Worm (Caenorhabditis elegans) whole organism, L2 larva: Measurements from ENCODE around the gene srw-101.

Experiments
- C34F6.9 ChIP-seq: fragments of 150-350 bp; optimal IDR thresholded peaks from 2 replicates; lab custom pipeline; 2014; ENCODE audit warnings: missing biosample characterization, missing genetic modification characterization
- F13H6.1 ChIP-seq: sonication (generic microtip); optimal IDR thresholded peaks from 2 replicates; lab custom pipeline; 2016; ENCODE audit warnings: missing genetic modification characterization, missing compliant biosample characterization
- R02D3.7 ChIP-seq: fragments of 150-350 bp; optimal IDR thresholded peaks from 2 replicates; lab custom pipeline; 2014; ENCODE audit warnings: missing biosample characterization, missing genetic modification characterization
- Y55F3AM.14 ChIP-seq: fragments of 200-800 bp; sonication (Bioruptor generic); optimal IDR thresholded peaks from 2 replicates; lab custom pipeline; 2018; ENCODE audit warnings: mild to moderate bottlenecking, missing genetic modification characterization, missing compliant biosample characterization
- ZK546.5 ChIP-seq: sonication (generic microtip); optimal IDR thresholded peaks from 2 replicates; lab custom pipeline; 2017; ENCODE audit warnings: missing biosample characterization, missing genetic modification characterization
- aly-2 ChIP-seq: fragments of 150-350 bp; optimal IDR thresholded peaks from 2 replicates; lab custom pipeline; 2014; ENCODE audit warnings: missing biosample characterization, missing genetic modification characterization
- ama-1 ChIP-seq: fragments of 150-350 bp; optimal IDR thresholded peaks from 2 replicates; lab custom pipeline; 2018; ENCODE audit warnings: inconsistent platforms
- blmp-1 ChIP-seq: sonication (generic microtip); optimal IDR thresholded peaks from 2 replicates; lab custom pipeline; 2017; ENCODE audit warnings: missing genetic modification characterization, mild to moderate bottlenecking, missing compliant biosample characterization, antibody characterized with exemption, moderate library complexity; ENCODE audit not compliant: insufficient read depth
- ceh-82 ChIP-seq: fragments of 150-350 bp; optimal IDR thresholded peaks from 2 replicates; lab custom pipeline; 2014; ENCODE audit warnings: missing biosample characterization, missing genetic modification characterization
- crh-2 ChIP-seq: sonication (generic microtip); optimal IDR thresholded peaks from 2 replicates; lab custom pipeline; 2017; ENCODE audit warnings: missing biosample characterization, missing genetic modification characterization
- dmd-4 ChIP-seq: sonication (generic microtip); optimal IDR thresholded peaks from 2 replicates; lab custom pipeline; 2017; ENCODE audit warnings: missing biosample characterization, missing genetic modification characterization
- egl-27 ChIP-seq: sonication (generic microtip); optimal IDR thresholded peaks from 3 replicates; lab custom pipeline; 2017; ENCODE audit warnings: missing biosample characterization, missing genetic modification reagents, missing genetic modification characterization
- elt-3 ChIP-seq: sonication (generic microtip); optimal IDR thresholded peaks from 2 replicates; lab custom pipeline; 2017; ENCODE audit warnings: missing biosample characterization, missing genetic modification characterization
- lin-13 ChIP-seq: fragments of 150-350 bp; optimal IDR thresholded peaks from 2 replicates; lab custom pipeline; 2014; ENCODE audit warnings: missing biosample characterization, missing genetic modification reagents, missing genetic modification characterization
- lsy-2 ChIP-seq, 2 experiments: fragments of 150-350 bp in 1 of 2; sonication (generic microtip) in 1 of 2; optimal IDR thresholded peaks; 2 replicates each; lab custom pipeline; 2014 to 2017; ENCODE audit warnings: missing biosample characterization in 2 of 2, missing genetic modification characterization in 2 of 2
- mab-5 ChIP-seq: fragments of 150-350 bp; optimal IDR thresholded peaks from 2 replicates; lab custom pipeline; 2014; ENCODE audit warnings: missing biosample characterization, missing genetic modification characterization
- mbf-1 ChIP-seq: sonication (generic microtip); optimal IDR thresholded peaks from 2 replicates; lab custom pipeline; 2017; ENCODE audit warnings: missing biosample characterization, missing genetic modification characterization
- mdl-1 ChIP-seq, 2 experiments: fragments of 150-350 bp in 1 of 2; sonication (generic microtip) in 1 of 2; optimal IDR thresholded peaks; 2 replicates each; lab custom pipeline; 2017; ENCODE audit warnings: missing biosample characterization in 2 of 2, missing genetic modification characterization in 2 of 2
- nhr-11 ChIP-seq: fragments of 150-350 bp; optimal IDR thresholded peaks from 2 replicates; lab custom pipeline; 2014; ENCODE audit warnings: missing biosample characterization, missing genetic modification characterization
- nhr-129 ChIP-seq: fragments of 150-350 bp; optimal IDR thresholded peaks from 2 replicates; lab custom pipeline; 2014; ENCODE audit warnings: missing biosample characterization, missing genetic modification characterization
- nhr-21 ChIP-seq: fragments of 150-350 bp; optimal IDR thresholded peaks from 2 replicates; lab custom pipeline; 2014; ENCODE audit warnings: missing biosample characterization, missing genetic modification characterization
- nhr-23 ChIP-seq: fragments of 150-350 bp; optimal IDR thresholded peaks from 2 replicates; lab custom pipeline; 2014; ENCODE audit warnings: missing biosample characterization, missing genetic modification reagents, missing genetic modification characterization
- nhr-237 ChIP-seq: fragments of 150-350 bp; optimal IDR thresholded peaks from 2 replicates; lab custom pipeline; 2014; ENCODE audit warnings: missing biosample characterization, missing genetic modification characterization
- nhr-25 ChIP-seq: fragments of 150-350 bp; sonication (generic microtip); optimal IDR thresholded peaks from 3 replicates; lab custom pipeline; 2014; ENCODE audit warnings: missing biosample characterization, missing genetic modification characterization
- nhr-6 ChIP-seq: fragments of 150-350 bp; optimal IDR thresholded peaks from 2 replicates; lab custom pipeline; 2014; ENCODE audit warnings: missing biosample characterization, missing genetic modification characterization
- nhr-77 ChIP-seq: fragments of 150-350 bp; optimal IDR thresholded peaks from 2 replicates; lab custom pipeline; 2014; ENCODE audit warnings: missing biosample characterization, missing genetic modification characterization
- peb-1 ChIP-seq: fragments of 150-350 bp; optimal IDR thresholded peaks from 2 replicates; lab custom pipeline; 2014; ENCODE audit warnings: missing biosample characterization, missing genetic modification characterization
- sem-4 ChIP-seq: fragments of 150-350 bp; optimal IDR thresholded peaks from 2 replicates; lab custom pipeline; 2014; ENCODE audit warnings: missing biosample characterization, missing genetic modification reagents, missing genetic modification characterization
- skn-1 ChIP-seq: sonication (generic microtip); optimal IDR thresholded peaks from 2 replicates; lab custom pipeline; 2017; ENCODE audit warnings: missing biosample characterization, missing genetic modification characterization
- sma-3 ChIP-seq: sonication (generic microtip); optimal IDR thresholded peaks from 2 replicates; lab custom pipeline; 2016; ENCODE audit warnings: missing genetic modification reagents, missing genetic modification characterization, missing compliant biosample characterization
- sma-9 ChIP-seq, 2 experiments: fragments of 150-350 bp in 1 of 2; sonication (generic microtip) in 1 of 2; optimal IDR thresholded peaks; 2 replicates each; lab custom pipeline; 2014 to 2016; ENCODE audit warnings: missing genetic modification characterization in 2 of 2, mild to moderate bottlenecking in 1 of 2, missing biosample characterization in 1 of 2, missing compliant biosample characterization in 1 of 2, missing genetic modification reagents in 1 of 2, moderate library complexity in 1 of 2
- unc-39 ChIP-seq: fragments of 150-350 bp; optimal IDR thresholded peaks from 2 replicates; lab custom pipeline; 2014; ENCODE audit warnings: missing biosample characterization, missing genetic modification characterization
- unc-55 ChIP-seq: fragments of 150-350 bp; sonication (generic microtip); optimal IDR thresholded peaks from 3 replicates; lab custom pipeline; 2014; ENCODE audit warnings: missing biosample characterization, missing genetic modification reagents, missing genetic modification characterization
- unc-62 ChIP-seq: fragments of 150-350 bp; optimal IDR thresholded peaks from 2 replicates; lab custom pipeline; 2014; ENCODE audit warnings: missing biosample characterization, missing genetic modification reagents, missing genetic modification characterization
- zag-1 ChIP-seq: fragments of 150-350 bp; optimal IDR thresholded peaks from 2 replicates; lab custom pipeline; 2014; ENCODE audit warnings: missing biosample characterization, missing genetic modification characterization
- ztf-4 ChIP-seq: fragments of 150-350 bp; optimal IDR thresholded peaks from 2 replicates; lab custom pipeline; 2014; ENCODE audit warnings: missing biosample characterization, missing genetic modification characterization

srw-101 gene

DNA sequence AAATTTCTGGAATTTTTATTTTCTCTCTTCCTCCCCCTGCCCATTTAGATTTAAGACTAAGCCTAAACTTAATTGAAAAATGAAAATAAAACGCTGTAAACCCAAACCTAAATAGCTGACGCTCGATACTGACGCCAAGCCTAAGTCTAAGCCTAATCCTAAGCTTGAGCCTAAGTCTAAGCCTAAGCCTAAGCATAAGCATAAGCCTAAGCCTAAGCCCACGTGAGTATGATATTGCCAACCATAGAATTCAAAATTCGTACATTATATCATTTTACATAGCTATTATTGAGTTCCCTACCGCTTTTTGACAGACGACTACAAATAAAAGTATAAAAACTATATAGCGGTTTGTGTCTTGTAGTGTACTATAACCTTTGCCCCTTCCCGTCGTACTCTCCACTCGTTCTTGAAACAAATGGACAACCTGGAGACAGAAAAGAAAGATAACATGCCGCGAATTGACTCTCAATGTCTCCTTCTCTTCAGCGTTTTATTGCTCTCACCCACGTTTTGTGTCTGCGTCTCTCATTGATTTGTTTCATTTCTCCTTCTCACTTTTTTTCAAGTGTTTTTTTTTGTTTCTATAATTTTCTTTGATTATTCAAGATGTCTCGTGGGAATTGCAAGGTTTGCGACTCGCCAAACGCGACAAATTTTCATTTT, 21.3 kb downstream of the srw-101 start, which contains the start of gene nhr-256 (continued):
- TF ChIP-seq unc-55 (GFP tag; lab: Kevin White, UChicago) (peak; percentile 80), nhr-129 (tag; lab: Kevin White, UChicago) (peak; percentile 69), Y55F3AM.14 (GFP tag; lab: Kevin White, UChicago) (no peak), mbf-1 (tag; lab: Kevin White, UChicago) (no peak), nhr-11 (no peak), ama-1 (lab: Kevin White, UChicago) (no peak), elt-3 (tag; lab: Kevin White, UChicago) (no peak), mab-5 (tag; lab: Kevin White, UChicago) (peak; percentile 54), lin-13 (GFP tag; lab: Kevin White, UChicago) (peak; percentile 44), F13H6.1 (tag; lab: Kevin White, UChicago) (peak; percentile 79), peb-1 (tag; lab: Kevin White, UChicago) (no peak), nhr-77 (tag; lab: Kevin White, UChicago) (no peak), ZK546.5 (tag; lab: Kevin White, UChicago) (no peak), ztf-4 (no peak)

DNA sequence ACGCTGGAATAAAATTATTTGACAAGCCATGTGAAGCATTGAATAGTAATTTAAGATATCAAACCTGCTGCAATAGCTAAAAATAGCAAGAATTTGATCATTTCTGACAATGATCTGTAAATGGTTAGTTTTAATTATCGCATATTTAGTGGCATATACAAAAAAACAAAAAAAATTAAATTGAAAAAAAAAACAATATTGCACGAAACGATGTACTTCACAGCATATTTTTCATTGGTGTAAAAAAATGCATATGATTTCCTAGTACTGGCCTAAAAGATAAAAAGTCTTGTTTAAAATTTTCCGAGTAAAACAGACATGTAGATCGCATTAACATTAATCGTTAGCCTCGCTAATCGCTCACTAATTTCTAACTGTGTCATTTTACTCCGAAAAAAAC, 27.0 kb downstream of the srw-101 start, which contains the start of gene ZK697.8:
TSS of gene ZK697.8 (minus strand) at position 101 of the 400 bp plus-strand sequence.
- TF ChIP-seq nhr-237 (no peak), Y55F3AM.14 (GFP tag; lab: Kevin White, UChicago) (no peak), elt-3 (tag; lab: Kevin White, UChicago) (no peak), nhr-6 (tag; lab: Kevin White, UChicago) (no peak), crh-2 (no peak), ZK546.5 (tag; lab: Kevin White, UChicago) (no peak), R02D3.7 (tag; lab: Kevin White, UChicago) (no peak), mbf-1 (tag; lab: Kevin White, UChicago) (no peak), nhr-11 (no peak), mab-5 (tag; lab: Kevin White, UChicago) (no peak), nhr-129 (tag; lab: Kevin White, UChicago) (no peak), nhr-25 (tag; lab: Kevin White, UChicago) (no peak), aly-2 (tag; lab: Kevin White, UChicago) (no peak)

- TF ChIP-seq zag-1 (tag; lab: Kevin White, UChicago) (no peak), dmd-4 (tag; lab: Kevin White, UChicago) (no peak), sem-4 (no peak), C34F6.9 (no peak), unc-62 (GFP tag; lab: Kevin White, UChicago) (no peak), skn-1 (tag; lab: Kevin White, UChicago) (no peak)
Observed at ce11 chrV:1751449-1751848, 29.4 kb downstream of the srw-101 start, which contains the start of gene srh-199. Gene srh-199, minus strand, starts transcription at chrV:1751549.

- TF ChIP-seq ztf-4 (no peak), lsy-2 (tag; optimal IDR thresholded peaks at IDR 0.05; lab: Kevin White, UChicago) (no peak), dmd-4 (tag; lab: Kevin White, UChicago) (no peak), skn-1 (tag; lab: Kevin White, UChicago) (no peak), egl-27 (no peak), nhr-129 (tag; lab: Kevin White, UChicago) (no peak), elt-3 (tag; lab: Kevin White, UChicago) (no peak), mbf-1 (tag; lab: Kevin White, UChicago) (no peak), mdl-1 (tag; optimal IDR thresholded peaks at IDR 0.05; lab: Kevin White, UChicago) (no peak), unc-39 (tag; lab: Kevin White, UChicago) (no peak)
Observed at ce11 chrV:1752496-1752895, 30.4 kb downstream of the srw-101 start, which contains the start of gene ZK697.1. Gene ZK697.1, plus strand, starts transcription at chrV:1752796.

DNA sequence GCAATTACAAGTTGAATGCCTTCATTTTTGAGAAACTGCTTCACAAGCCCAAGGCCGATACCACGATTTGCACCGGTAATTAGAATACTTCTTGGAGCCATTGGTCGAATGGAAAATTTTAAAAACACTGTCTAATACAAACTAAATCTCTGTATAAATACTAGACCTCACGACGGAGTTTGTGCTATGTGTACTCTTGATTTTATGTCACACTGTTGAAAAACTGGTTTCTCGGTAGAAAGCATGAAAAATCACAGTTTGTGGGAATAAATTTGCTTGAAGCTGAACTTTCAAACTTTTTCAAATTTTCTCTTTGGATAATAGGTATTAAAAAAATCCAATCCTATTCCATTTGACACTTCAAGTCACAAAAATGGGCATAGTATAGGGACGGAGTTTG, 33.5 kb downstream of the srw-101 start, which contains the start of gene ZK697.14:
TSS of gene ZK697.14 (minus strand) at position 101 of the 400 bp plus-strand sequence.
- TF ChIP-seq blmp-1 (tag; lab: Kevin White, UChicago) (no peak), elt-3 (tag; lab: Kevin White, UChicago) (no peak), nhr-21 (tag; lab: Kevin White, UChicago) (no peak), sma-3 (GFP tag; lab: Kevin White, UChicago) (no peak), crh-2 (no peak), Y55F3AM.14 (GFP tag; lab: Kevin White, UChicago) (no peak), sma-9 (GFP tag; optimal IDR thresholded peaks at IDR 0.05; lab: Kevin White, UChicago) (no peak), sma-9 (tag; optimal IDR thresholded peaks at IDR 0.05; lab: Kevin White, UChicago) (no peak), unc-55 (GFP tag; lab: Kevin White, UChicago) (no peak), mbf-1 (tag; lab: Kevin White, UChicago) (no peak), ceh-82 (no peak), lsy-2 (tag; optimal IDR thresholded peaks at IDR 0.05; lab: Kevin White, UChicago) (no peak), nhr-23 (no peak), unc-62 (GFP tag; lab: Kevin White, UChicago) (no peak)
- TF ChIP-seq, all 48 proteins: peak for 0
